Fruit fly (Drosophila melanogaster) Kc167 (cell line): ENCODE data around the gene sta.

Source experiments
- Myc ChIP-seq: fragments of >200 bp; optimal IDR thresholded peaks from 2 replicates; lab custom pipeline; 2017; ENCODE audit warnings: missing external identifiers
- Sin3A ChIP-seq: fragments of >200 bp; optimal IDR thresholded peaks from 2 replicates; lab custom pipeline; 2018; ENCODE audit warnings: missing external identifiers
- h ChIP-seq: fragments of >200 bp; optimal IDR thresholded peaks from 3 replicates; lab custom pipeline; 2018; ENCODE audit warnings: missing external identifiers
- insv ChIP-seq: fragments of >200 bp; optimal IDR thresholded peaks from 3 replicates; lab custom pipeline; 2018; ENCODE audit warnings: missing external identifiers
- psq ChIP-seq: fragments of >200 bp; optimal IDR thresholded peaks from 2 replicates; lab custom pipeline; 2017; ENCODE audit warnings: missing external identifiers
- ttk ChIP-seq: sonication (Bioruptor generic); optimal IDR thresholded peaks from 2 replicates; lab custom pipeline; 2017; ENCODE audit warnings: missing external identifiers

- TF ChIP-seq h (lab: Kevin White, UChicago), result no peak
- no peak for TF ChIP-seq insv (lab: Kevin White, UChicago)
- no peak for TF ChIP-seq ttk (lab: Kevin White, UChicago)
- no peak for TF ChIP-seq Sin3A (lab: Kevin White, UChicago)
- no peak for TF ChIP-seq psq (lab: Kevin White, UChicago)
- TF ChIP-seq Myc (lab: Kevin White, UChicago), result no peak
These were observed at the start of gene sta, which contains the start of gene inc for dm6 chrX:1482840-1483518.
